Fruit fly (Drosophila melanogaster): ENCODE measurements around the gene Actn.
A peak's percentile ranks its signal among the peaks of the same experiment; 100 is the strongest.

Gene Actn

DNA sequence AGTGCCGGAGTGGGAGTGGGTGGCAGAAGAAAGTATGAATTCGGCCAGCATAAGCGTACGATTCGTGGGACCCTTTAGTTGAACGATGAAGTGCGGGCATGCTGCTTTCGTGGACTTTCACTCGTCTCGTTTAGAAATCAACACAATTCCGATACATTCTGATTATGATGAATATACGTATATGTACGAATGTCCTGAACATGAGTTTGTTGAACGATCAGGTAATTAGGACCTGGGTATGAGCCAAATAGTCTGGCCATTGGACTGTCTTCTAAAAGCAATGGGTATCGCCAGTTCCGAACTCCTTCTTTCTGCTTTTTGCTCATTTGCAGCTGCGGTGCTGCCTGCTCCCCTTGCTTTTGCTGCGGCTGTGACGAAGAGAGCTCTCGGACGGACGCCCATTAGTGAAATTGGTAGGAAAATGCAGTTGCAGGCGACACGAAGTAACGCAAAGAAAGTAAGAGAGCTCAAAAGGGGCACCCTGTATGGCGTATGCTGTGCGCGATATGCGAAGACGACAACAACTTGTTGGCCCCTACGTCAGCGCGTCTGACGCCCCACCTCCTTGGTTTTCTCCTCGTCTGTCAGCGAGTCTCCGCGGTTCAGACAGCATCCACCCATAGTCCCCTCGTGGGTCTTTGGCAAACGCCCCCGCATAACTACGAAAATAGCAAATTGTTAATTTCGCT, 5.2 kb downstream of the Actn start (continued):
- no peak for TF ChIP-seq CG6163 (GFP tag; IDR thresholded peaks at IDR 0.05)
- peak; percentile 61 for TF ChIP-seq esn (GFP tag; optimal IDR thresholded peaks at IDR 0.05)
- peak; percentile 29 for TF ChIP-seq CG3919 (GFP tag; optimal IDR thresholded peaks at IDR 0.05)
- TF ChIP-seq CG6276 (GFP tag; optimal IDR thresholded peaks at IDR 0.05): peak; percentile 42
- no peak for TF ChIP-seq fkh (GFP tag; optimal IDR thresholded peaks at IDR 0.05)
- peak; percentile 19 for TF ChIP-seq acj6 (GFP tag; optimal IDR thresholded peaks at IDR 0.05)
- TF ChIP-seq CG8119 (GFP tag; IDR thresholded peaks at IDR 0.05): peak; percentile 38; the same call in 1 of the 3 replicates
- peak; percentile 18 for TF ChIP-seq Sox102F (GFP tag; optimal IDR thresholded peaks at IDR 0.05)
- peak; percentile 3 for TF ChIP-seq CG34406 (GFP tag; optimal IDR thresholded peaks at IDR 0.05)
- peak; percentile 54 for TF ChIP-seq lz (GFP tag; optimal IDR thresholded peaks at IDR 0.05)
- TF ChIP-seq Eip75B (GFP tag; optimal IDR thresholded peaks at IDR 0.05): peak; percentile 29
- no peak for TF ChIP-seq CG8319 (GFP tag; optimal IDR thresholded peaks at IDR 0.05)
- TF ChIP-seq Ets21C (GFP tag; optimal IDR thresholded peaks at IDR 0.05): peak; percentile 14
- TF ChIP-seq cyc (GFP tag; optimal IDR thresholded peaks at IDR 0.05): peak; percentile 21

DNA sequence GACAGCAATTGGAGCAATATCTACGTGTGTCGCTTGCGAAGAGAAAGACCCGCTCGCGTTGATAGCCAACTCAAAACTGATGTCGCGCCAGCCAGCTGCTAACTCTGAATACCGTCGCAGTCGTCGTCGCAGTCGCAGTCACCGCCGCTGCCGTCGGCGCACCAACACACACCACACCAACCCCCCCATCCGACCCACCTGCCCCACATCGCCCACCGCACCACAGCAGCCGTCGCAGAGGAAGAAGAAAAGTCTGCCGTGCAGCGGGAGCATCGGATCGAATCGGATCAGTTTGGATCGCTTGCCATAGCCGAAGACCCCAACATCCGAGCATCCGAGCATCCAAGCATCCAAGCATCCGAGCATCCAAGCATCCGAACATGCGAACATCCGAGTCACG, 5.7 kb downstream of the Actn start:
- no peak for TF ChIP-seq CG8632 (GFP tag; optimal IDR thresholded peaks at IDR 0.05)
- TF ChIP-seq CG3032 (tag; optimal IDR thresholded peaks at IDR 0.05): no peak
- TF ChIP-seq Ets96B (tag; optimal IDR thresholded peaks at IDR 0.05): no peak
- TF ChIP-seq CG31627 (GFP tag; optimal IDR thresholded peaks at IDR 0.05): no peak
- no peak for TF ChIP-seq CG1621 (tag; optimal IDR thresholded peaks at IDR 0.05)
- peak; percentile 22 for TF ChIP-seq net (GFP tag; optimal IDR thresholded peaks at IDR 0.05)
- no peak for TF ChIP-seq cyc (GFP tag; optimal IDR thresholded peaks at IDR 0.05)
- TF ChIP-seq Sox102F (GFP tag; optimal IDR thresholded peaks at IDR 0.05): no peak
- TF ChIP-seq spab (GFP tag; optimal IDR thresholded peaks at IDR 0.05): no peak
- TF ChIP-seq CG6276 (GFP tag; optimal IDR thresholded peaks at IDR 0.05): no peak
- no peak for TF ChIP-seq CG10631 (GFP tag; optimal IDR thresholded peaks at IDR 0.05)
- no peak for TF ChIP-seq fkh (GFP tag; optimal IDR thresholded peaks at IDR 0.05)
- peak; percentile 53 for TF ChIP-seq CG6854 (GFP tag; optimal IDR thresholded peaks at IDR 0.05)
- no peak for TF ChIP-seq OdsH (GFP tag; optimal IDR thresholded peaks at IDR 0.05)
- no peak for TF ChIP-seq CG10669 (GFP tag; optimal IDR thresholded peaks at IDR 0.05)
- no peak for TF ChIP-seq CG8119 (GFP tag; IDR thresholded peaks at IDR 0.05)
- TF ChIP-seq fd59A (GFP tag; optimal IDR thresholded peaks at IDR 0.05): no peak
- TF ChIP-seq dac (GFP tag; optimal IDR thresholded peaks at IDR 0.05): no peak
- TF ChIP-seq acj6 (GFP tag; optimal IDR thresholded peaks at IDR 0.05): no peak
- no peak for TF ChIP-seq CG8319 (GFP tag; optimal IDR thresholded peaks at IDR 0.05)
- TF ChIP-seq Sox15 (GFP tag; optimal IDR thresholded peaks at IDR 0.05): no peak
- no peak for TF ChIP-seq Ets21C (GFP tag; optimal IDR thresholded peaks at IDR 0.05)
- no peak for TF ChIP-seq topi (GFP tag; optimal IDR thresholded peaks at IDR 0.05)
- TF ChIP-seq Eip93F (GFP tag; optimal IDR thresholded peaks at IDR 0.05): no peak
- TF ChIP-seq CG34406 (GFP tag; optimal IDR thresholded peaks at IDR 0.05): no peak
- TF ChIP-seq Eip75B (GFP tag; optimal IDR thresholded peaks at IDR 0.05): no peak
- TF ChIP-seq CG16779 (tag; optimal IDR thresholded peaks at IDR 0.05): no peak
- TF ChIP-seq Lpt (GFP tag; optimal IDR thresholded peaks at IDR 0.05): no peak
- no peak for TF ChIP-seq dsx (GFP tag; optimal IDR thresholded peaks at IDR 0.05; ENCODE audit: poor library complexity, severe bottlenecking)
- TF ChIP-seq CG11902 (GFP tag; optimal IDR thresholded peaks at IDR 0.05): no peak
- TF ChIP-seq salr (GFP tag; optimal IDR thresholded peaks at IDR 0.05): no peak
- no peak for TF ChIP-seq CG7368 (GFP tag; optimal IDR thresholded peaks at IDR 0.05)
- no peak for TF ChIP-seq CG32006 (GFP tag; optimal IDR thresholded peaks at IDR 0.05)
- TF ChIP-seq Met (GFP tag; optimal IDR thresholded peaks at IDR 0.05): no peak
- no peak for TF ChIP-seq CG3919 (GFP tag; optimal IDR thresholded peaks at IDR 0.05)
- no peak for TF ChIP-seq Smox (GFP tag; optimal IDR thresholded peaks at IDR 0.05)
- TF ChIP-seq ss (GFP tag; optimal IDR thresholded peaks at IDR 0.05): peak in 1 of 2 experiments; percentile 20
- no peak for TF ChIP-seq CG4318 (GFP tag; optimal IDR thresholded peaks at IDR 0.05)
- TF ChIP-seq CG9139 (GFP tag; optimal IDR thresholded peaks at IDR 0.05): peak; percentile 13
- TF ChIP-seq Blimp-1 (GFP tag; optimal IDR thresholded peaks at IDR 0.05): no peak
- peak; percentile 7 for TF ChIP-seq Eip78C (GFP tag)
- peak; percentile 40; the same call in 1 of the 3 replicates for TF ChIP-seq eg (GFP tag; IDR thresholded peaks at IDR 0.05)
- TF ChIP-seq Hr4 (GFP tag; optimal IDR thresholded peaks at IDR 0.05): no peak
- TF ChIP-seq CG6163 (GFP tag; IDR thresholded peaks at IDR 0.05): peak; percentile 37; the same call in 1 of the 3 replicates
- no peak for TF ChIP-seq Hr38 (GFP tag; optimal IDR thresholded peaks at IDR 0.05)
- TF ChIP-seq esn (GFP tag; optimal IDR thresholded peaks at IDR 0.05): no peak
